Fruit fly (Drosophila melanogaster) whole organism, pupa: ENCODE data around the gene cutlet.

ENCODE experiments used
- CG13204 ChIP-seq: fragments of 200-800 bp; sonication (Bioruptor generic); optimal IDR thresholded peaks from 2 replicates; lab custom pipeline; 2018; ENCODE audit warnings: missing biosample characterization, mild to moderate bottlenecking, missing genetic modification characterization, moderate library complexity
- CG9948 ChIP-seq: fragments of 200-800 bp; sonication (Bioruptor generic); optimal IDR thresholded peaks from 2 replicates; lab custom pipeline; 2018; ENCODE audit warnings: missing biosample characterization, mild to moderate bottlenecking, missing genetic modification characterization, moderate library complexity
- Snoo ChIP-seq: fragments of 200-800 bp; sonication (Bioruptor generic); optimal IDR thresholded peaks from 3 replicates; lab custom pipeline; 2017; ENCODE audit warnings: missing biosample characterization, mild to moderate bottlenecking, missing genetic modification characterization, inconsistent platforms

dm6 chr2L:3693082-3693481, 18.5 kb downstream of the cutlet start, which contains the start of gene CG3513:
- TF ChIP-seq CG9948 (no peak), Snoo (tag; lab: Kevin White, UChicago) (no peak), CG13204 (GFP tag; lab: Kevin White, UChicago) (no peak)
